Worm (Caenorhabditis elegans): Measurements from ENCODE around the gene K03A1.4.

- TF ChIP-seq nhr-76 (tag; optimal IDR thresholded peaks at IDR 0.05) (no peak), mep-1 (tag; optimal IDR thresholded peaks at IDR 0.05) (no peak), nhr-237 (tag; optimal IDR thresholded peaks at IDR 0.05) (no peak), nhr-12 (tag; optimal IDR thresholded peaks at IDR 0.05) (no peak), snpc-4 (tag; optimal IDR thresholded peaks at IDR 0.05) (no peak)
Measured at ce11 chrX:7268965-7269364, 29.6 kb downstream of the K03A1.4 start.
